Fruit fly (Drosophila melanogaster) whole organism, embryonic: ENCODE results near the gene trk.

Source experiments
- Ada2b ChIP-seq: fragments of 200-800 bp; sonication (Bioruptor generic); IDR thresholded peaks from 2 replicates; pipeline ENCODE4 v1.3.6; 2022; ENCODE audit warnings: missing biosample characterization, missing genetic modification characterization
- CG10959 ChIP-seq: fragments of 200-800 bp; sonication (Bioruptor generic); IDR thresholded peaks from 2 replicates; pipeline ENCODE4 v1.3.6; 2022; ENCODE audit warnings: missing biosample characterization, missing genetic modification characterization
- CG11085 ChIP-seq: fragments of 200-800 bp; sonication (Bioruptor generic); IDR thresholded peaks from 2 replicates; pipeline ENCODE4 v1.3.6; 2022; ENCODE audit warnings: missing biosample characterization, missing genetic modification characterization
- CG13287 ChIP-seq: fragments of 200-800 bp; sonication (Bioruptor generic); IDR thresholded peaks from 2 replicates; pipeline ENCODE4 v1.3.6; 2022; ENCODE audit warnings: missing biosample characterization, missing genetic modification characterization; ENCODE audit not compliant: partially characterized antibody
- CG14965 ChIP-seq: fragments of 200-800 bp; sonication (Bioruptor generic); optimal IDR thresholded peaks from 2 replicates; lab custom pipeline; 2016; ENCODE audit warnings: missing biosample characterization, missing genetic modification characterization, borderline replicate concordance
- CG16863 ChIP-seq: fragments of 200-800 bp; sonication (Bioruptor generic); optimal IDR thresholded peaks from 3 replicates; lab custom pipeline; 2016; ENCODE audit warnings: missing biosample characterization, missing genetic modification characterization
- CG18599 ChIP-seq: fragments of 200-800 bp; sonication (Bioruptor generic); optimal IDR thresholded peaks from 3 replicates; lab custom pipeline; 2017; ENCODE audit warnings: missing biosample characterization, missing genetic modification characterization, mild to moderate bottlenecking, moderate library complexity, missing genetic modification reagents
- CG33213 ChIP-seq: fragments of 200-800 bp; sonication (Bioruptor generic); optimal IDR thresholded peaks from 3 replicates; lab custom pipeline; 2016; ENCODE audit warnings: missing biosample characterization, missing genetic modification characterization
- CG34224 ChIP-seq: fragments of 200-800 bp; sonication (Bioruptor generic); IDR thresholded peaks from 3 replicates; pipeline ENCODE4 v1.3.6; 2022; ENCODE audit warnings: missing biosample characterization, missing genetic modification characterization; ENCODE audit not compliant: partially characterized antibody
- CG7556 ChIP-seq: fragments of 200-800 bp; sonication (Bioruptor generic); optimal IDR thresholded peaks from 2 replicates; lab custom pipeline; 2017; ENCODE audit warnings: missing biosample characterization, mild to moderate bottlenecking, missing genetic modification characterization
- CG7839 ChIP-seq: fragments of 200-800 bp; sonication (Bioruptor generic); optimal IDR thresholded peaks from 3 replicates; lab custom pipeline; 2018; ENCODE audit warnings: missing biosample characterization, mild to moderate bottlenecking, missing genetic modification characterization, moderate library complexity
- CG8290 ChIP-seq, 3 experiments: fragments of 200-800 bp; sonication (Bioruptor generic); optimal IDR thresholded peaks; 2 replicates each; lab custom pipeline; 2016 to 2019; ENCODE audit warnings: missing biosample characterization in 3 of 3, missing genetic modification characterization in 3 of 3, mild to moderate bottlenecking in 2 of 3, moderate library complexity in 1 of 3
- CG8478 ChIP-seq: fragments of >200 bp; optimal IDR thresholded peaks from 2 replicates; lab custom pipeline; 2018
- CG9727 ChIP-seq: fragments of 200-800 bp; sonication (Bioruptor generic); optimal IDR thresholded peaks from 3 replicates; lab custom pipeline; 2017; ENCODE audit warnings: missing biosample characterization, mild to moderate bottlenecking, missing genetic modification characterization
- CG9932 ChIP-seq: fragments of 200-800 bp; sonication (Bioruptor generic); IDR thresholded peaks from 2 replicates; pipeline ENCODE4 v1.3.6; 2022; ENCODE audit warnings: missing biosample characterization, missing genetic modification characterization
- CHES-1-like ChIP-seq: fragments of 200-800 bp; sonication (Bioruptor generic); optimal IDR thresholded peaks from 2 replicates; lab custom pipeline; 2016; ENCODE audit warnings: missing biosample characterization, missing genetic modification characterization
- CrebB ChIP-seq: fragments of 200-800 bp; sonication (Bioruptor generic); optimal IDR thresholded peaks from 3 replicates; lab custom pipeline; 2018; ENCODE audit warnings: missing biosample characterization, mild to moderate bottlenecking, missing genetic modification characterization
- Dad ChIP-seq: fragments of 200-800 bp; sonication (Bioruptor generic); optimal IDR thresholded peaks from 3 replicates; lab custom pipeline; 2016; ENCODE audit warnings: missing biosample characterization, missing genetic modification characterization
- E2f2 ChIP-seq: fragments of 200-800 bp; sonication (Bioruptor generic); IDR thresholded peaks from 2 replicates; pipeline ENCODE4 v1.3.6; 2022; ENCODE audit warnings: missing biosample characterization, missing genetic modification characterization
- Eip74EF ChIP-seq, 2 experiments: fragments of 200-800 bp in 1 of 2; fragments of >200 bp in 1 of 2; sonication (Bioruptor generic) in 1 of 2; optimal IDR thresholded peaks; 2 replicates each; lab custom pipeline; 2017 to 2019; ENCODE audit warnings: missing biosample characterization in 2 of 2, missing genetic modification characterization in 2 of 2, mild to moderate bottlenecking in 1 of 2, moderate library complexity in 1 of 2
- Hey ChIP-seq: fragments of 200-800 bp; sonication (Bioruptor generic); optimal IDR thresholded peaks from 3 replicates; lab custom pipeline; 2018; ENCODE audit warnings: missing biosample characterization, mild to moderate bottlenecking, missing genetic modification characterization
- MBD-R2 ChIP-seq: fragments of 200-800 bp; sonication (Bioruptor generic); IDR thresholded peaks from 2 replicates; pipeline ENCODE4 v1.3.6; 2022; ENCODE audit warnings: missing biosample characterization, missing genetic modification characterization
- MTF-1 ChIP-seq: fragments of 200-800 bp; sonication (Bioruptor generic); optimal IDR thresholded peaks from 2 replicates; lab custom pipeline; 2018; ENCODE audit warnings: missing biosample characterization, mild to moderate bottlenecking, missing genetic modification characterization, borderline replicate concordance
- Myb ChIP-seq: fragments of 200-800 bp; sonication (Bioruptor generic); optimal IDR thresholded peaks from 2 replicates; lab custom pipeline; 2016; ENCODE audit warnings: missing biosample characterization, missing genetic modification characterization
- Neu2 ChIP-seq: fragments of 200-800 bp; sonication (Bioruptor generic); optimal IDR thresholded peaks from 3 replicates; lab custom pipeline; 2016; ENCODE audit warnings: missing biosample characterization, missing genetic modification characterization, borderline replicate concordance
- PHDP ChIP-seq: fragments of 200-800 bp; sonication (Bioruptor generic); optimal IDR thresholded peaks from 3 replicates; lab custom pipeline; 2018; ENCODE audit warnings: missing biosample characterization, mild to moderate bottlenecking, missing genetic modification characterization, moderate library complexity
- Scr ChIP-seq: fragments of 200-800 bp; sonication (Bioruptor generic); IDR thresholded peaks from 2 replicates; pipeline ENCODE4 v1.3.6; 2022; ENCODE audit warnings: missing biosample characterization, missing genetic modification characterization; ENCODE audit not compliant: partially characterized antibody
- Side ChIP-seq: fragments of 200-800 bp; sonication (Bioruptor generic); optimal IDR thresholded peaks from 2 replicates; lab custom pipeline; 2016; ENCODE audit warnings: missing biosample characterization, missing genetic modification characterization
- Spps ChIP-seq: fragments of 200-800 bp; sonication (Bioruptor generic); optimal IDR thresholded peaks from 2 replicates; lab custom pipeline; 2018; ENCODE audit warnings: missing biosample characterization, mild to moderate bottlenecking, missing genetic modification characterization
- Ssrp ChIP-seq: fragments of 200-800 bp; sonication (Bioruptor generic); optimal IDR thresholded peaks from 2 replicates; lab custom pipeline; 2018; ENCODE audit warnings: missing biosample characterization, mild to moderate bottlenecking, missing genetic modification characterization, moderate library complexity
- btn ChIP-seq: fragments of 200-800 bp; sonication (Bioruptor generic); optimal IDR thresholded peaks from 2 replicates; lab custom pipeline; 2016; ENCODE audit warnings: missing biosample characterization, missing genetic modification characterization
- cato ChIP-seq: fragments of 200-800 bp; sonication (Bioruptor generic); optimal IDR thresholded peaks from 2 replicates; lab custom pipeline; 2016; ENCODE audit warnings: missing biosample characterization, missing genetic modification characterization, borderline replicate concordance
- dan ChIP-seq: fragments of 200-800 bp; sonication (Bioruptor generic); IDR thresholded peaks from 2 replicates; pipeline ENCODE4 v1.3.6; 2022; ENCODE audit warnings: missing biosample characterization, missing genetic modification characterization
- disco-r ChIP-seq: fragments of 200-800 bp; sonication (Bioruptor generic); optimal IDR thresholded peaks from 2 replicates; lab custom pipeline; 2016; ENCODE audit warnings: missing biosample characterization, missing genetic modification characterization
- ewg ChIP-seq: fragments of 200-800 bp; sonication (Bioruptor generic); optimal IDR thresholded peaks from 3 replicates; lab custom pipeline; 2017; ENCODE audit warnings: mild to moderate bottlenecking, missing biosample characterization, missing genetic modification reagents, missing genetic modification characterization
- exex ChIP-seq: fragments of 200-800 bp; sonication (Bioruptor generic); optimal IDR thresholded peaks from 4 replicates; lab custom pipeline; 2018; ENCODE audit warnings: missing biosample characterization, mild to moderate bottlenecking, missing genetic modification characterization, moderate library complexity
- ftz-f1 ChIP-seq: fragments of 200-800 bp; sonication (Bioruptor generic); optimal IDR thresholded peaks from 2 replicates; lab custom pipeline; 2016; ENCODE audit warnings: missing biosample characterization, missing genetic modification characterization
- grau ChIP-seq: fragments of 200-800 bp; optimal IDR thresholded peaks from 3 replicates; lab custom pipeline; 2019; ENCODE audit warnings: missing biosample characterization, mild to moderate bottlenecking, missing genetic modification characterization, moderate library complexity
- hkb ChIP-seq, 2 experiments: fragments of 200-800 bp in 1 of 2; fragments of >200 bp in 1 of 2; sonication (Bioruptor generic) in 1 of 2; IDR thresholded peaks in 1 of 2; optimal IDR thresholded peaks in 1 of 2; 2 replicates each; pipeline versions ENCODE4 v1.3.6 to Lab custom; 2017 to 2022; ENCODE audit warnings: missing biosample characterization in 1 of 2, missing genetic modification characterization in 1 of 2
- jumu ChIP-seq: fragments of 200-800 bp; sonication (Bioruptor generic); optimal IDR thresholded peaks from 3 replicates; lab custom pipeline; 2016; ENCODE audit warnings: missing biosample characterization, missing genetic modification characterization
- ken ChIP-seq: fragments of 200-800 bp; sonication (Bioruptor generic); IDR thresholded peaks from 3 replicates; pipeline ENCODE4 v1.3.6; 2022; ENCODE audit warnings: missing biosample characterization, missing genetic modification characterization
- maf-S ChIP-seq: fragments of 200-800 bp; sonication (Bioruptor generic); optimal IDR thresholded peaks from 2 replicates; lab custom pipeline; 2016; ENCODE audit warnings: missing biosample characterization, missing genetic modification characterization
- nom ChIP-seq: fragments of 200-800 bp; sonication (Bioruptor generic); optimal IDR thresholded peaks from 2 replicates; lab custom pipeline; 2017; ENCODE audit warnings: missing biosample characterization, missing genetic modification characterization, mild to moderate bottlenecking, moderate library complexity, missing genetic modification reagents
- pho ChIP-seq: fragments of 200-800 bp; sonication (Bioruptor generic); optimal IDR thresholded peaks from 2 replicates; lab custom pipeline; 2016; ENCODE audit warnings: missing biosample characterization, missing genetic modification characterization
- pros ChIP-seq: fragments of 200-800 bp; sonication (Bioruptor generic); optimal IDR thresholded peaks from 3 replicates; lab custom pipeline; 2019; ENCODE audit warnings: missing biosample characterization, mild to moderate bottlenecking, missing genetic modification characterization, moderate library complexity
- repo ChIP-seq: fragments of 200-800 bp; sonication (Bioruptor generic); optimal IDR thresholded peaks from 2 replicates; lab custom pipeline; 2016; ENCODE audit warnings: missing biosample characterization, missing genetic modification characterization
- slbo ChIP-seq: fragments of 200-800 bp; sonication (Bioruptor generic); IDR thresholded peaks from 2 replicates; pipeline ENCODE4 v1.3.6; 2022; ENCODE audit warnings: missing biosample characterization, missing genetic modification characterization
- tll ChIP-seq, 2 experiments: fragments of 200-800 bp in 1 of 2; fragments of >200 bp in 1 of 2; sonication (Bioruptor generic) in 1 of 2; optimal IDR thresholded peaks; 2 replicates each; lab custom pipeline; 2017 to 2019; ENCODE audit warnings: missing biosample characterization in 2 of 2, missing genetic modification characterization in 2 of 2, mild to moderate bottlenecking in 1 of 2, moderate library complexity in 1 of 2
- wor ChIP-seq: fragments of 200-800 bp; sonication (Bioruptor generic); IDR thresholded peaks from 2 replicates; pipeline ENCODE4 v1.3.6; 2022; ENCODE audit warnings: missing biosample characterization, missing genetic modification characterization

Gene trk

dm6 chr2L:10321036-10321583 lies 49.0 kb upstream of the trk start (continued):
- TF ChIP-seq CG33213 (GFP tag; lab: Kevin White, UChicago): no peak
- TF ChIP-seq nom (GFP tag; lab: Kevin White, UChicago): no peak
- TF ChIP-seq hkb (optimal IDR thresholded peaks at IDR 0.05; lab: Kevin White, UChicago): no peak
- no peak for TF ChIP-seq hkb (GFP tag; IDR thresholded peaks at IDR 0.05; lab: Robert Waterston, UW)
- no peak for TF ChIP-seq E2f2 (GFP tag; lab: Robert Waterston, UW)
- no peak for TF ChIP-seq CG10959
- TF ChIP-seq ftz-f1 (GFP tag; lab: Kevin White, UChicago): no peak
- no peak for TF ChIP-seq repo (GFP tag; lab: Kevin White, UChicago)
- TF ChIP-seq Side (GFP tag; lab: Kevin White, UChicago): no peak
- TF ChIP-seq Dad (GFP tag; lab: Kevin White, UChicago): no peak
- TF ChIP-seq CG8478 (lab: Kevin White, UChicago): no peak
- TF ChIP-seq btn (GFP tag; lab: Kevin White, UChicago): no peak
- no peak for TF ChIP-seq CG7839 (tag; lab: Kevin White, UChicago)
- no peak for TF ChIP-seq pho (GFP tag; lab: Kevin White, UChicago)
- TF ChIP-seq disco-r (GFP tag; lab: Kevin White, UChicago): peak; percentile 31
- TF ChIP-seq Neu2 (GFP tag; lab: Kevin White, UChicago): no peak
- TF ChIP-seq CG18599 (GFP tag; lab: Kevin White, UChicago): no peak
- TF ChIP-seq CG14965 (GFP tag; lab: Kevin White, UChicago): no peak
- TF ChIP-seq Hey (tag; lab: Kevin White, UChicago): no peak
- TF ChIP-seq CG34224 (GFP tag; lab: Robert Waterston, UW): no peak
- TF ChIP-seq slbo: no peak
- TF ChIP-seq MBD-R2 (GFP tag; lab: Robert Waterston, UW): no peak
- TF ChIP-seq Ssrp (tag; lab: Kevin White, UChicago): no peak
- TF ChIP-seq ewg (GFP tag; lab: Kevin White, UChicago): no peak
- no peak for TF ChIP-seq Spps
- TF ChIP-seq CG9727 (GFP tag; lab: Kevin White, UChicago): peak; percentile 17
- no peak; the same call in 1 of the 2 replicates for TF ChIP-seq CG9932
- no peak for TF ChIP-seq Myb (GFP tag; lab: Kevin White, UChicago)
- TF ChIP-seq grau (tag; lab: Kevin White, UChicago): no peak
- no peak for TF ChIP-seq ken (GFP tag; lab: Robert Waterston, UW)
- TF ChIP-seq PHDP: no peak
- TF ChIP-seq CG8290 (GFP tag; optimal IDR thresholded peaks at IDR 0.05; lab: Kevin White, UChicago): no peak
- TF ChIP-seq CG8290 (tag; optimal IDR thresholded peaks at IDR 0.05; lab: Kevin White, UChicago): peak; percentile 26 to 36
- no peak for TF ChIP-seq jumu (GFP tag; lab: Kevin White, UChicago)
- TF ChIP-seq CHES-1-like (GFP tag; lab: Kevin White, UChicago): no peak
- TF ChIP-seq cato (GFP tag; lab: Kevin White, UChicago): no peak
- no peak for TF ChIP-seq Ada2b
- TF ChIP-seq MTF-1 (GFP tag; lab: Kevin White, UChicago): no peak
- TF ChIP-seq Scr (GFP tag; lab: Robert Waterston, UW): peak; percentile 81
- TF ChIP-seq dan (GFP tag; lab: Robert Waterston, UW): no peak
- TF ChIP-seq CG16863: no peak
- TF ChIP-seq maf-S (GFP tag; lab: Kevin White, UChicago): no peak
- no peak for TF ChIP-seq tll (GFP tag; optimal IDR thresholded peaks at IDR 0.05; lab: Kevin White, UChicago)
- TF ChIP-seq wor (GFP tag; lab: Robert Waterston, UW): no peak
- TF ChIP-seq CG11085: no peak
- peak; percentile 5 for TF ChIP-seq CG7556 (GFP tag; lab: Kevin White, UChicago)
- TF ChIP-seq CrebB (tag; lab: Kevin White, UChicago): no peak
- no peak for TF ChIP-seq pros (GFP tag; lab: Kevin White, UChicago)
- TF ChIP-seq CG13287 (GFP tag; lab: Robert Waterston, UW): no peak; the same call in none of the 2 replicates
- TF ChIP-seq exex: no peak
- no peak for TF ChIP-seq Eip74EF (GFP tag; optimal IDR thresholded peaks at IDR 0.05; lab: Kevin White, UChicago)
